Worm (Caenorhabditis elegans) whole organism, late embryonic: Measurements from ENCODE around the gene T08D10.5.

Source experiments
- Y22D7AL.16 ChIP-seq: sonication (generic microtip); optimal IDR thresholded peaks from 2 replicates; lab custom pipeline; 2016; ENCODE audit warnings: missing genetic modification characterization, missing compliant biosample characterization
- dve-1 ChIP-seq: sonication (generic microtip); optimal IDR thresholded peaks from 2 replicates; lab custom pipeline; 2017; ENCODE audit warnings: antibody characterized with exemption, mild to moderate bottlenecking, missing genetic modification characterization, missing compliant biosample characterization
- nfya-1 ChIP-seq: sonication (generic microtip); optimal IDR thresholded peaks from 2 replicates; lab custom pipeline; 2017; ENCODE audit warnings: missing genetic modification characterization, mild to moderate bottlenecking, missing compliant biosample characterization, antibody characterized with exemption, moderate library complexity
- pha-4 ChIP-seq: fragments of 150-350 bp; optimal IDR thresholded peaks from 2 replicates; lab custom pipeline; 2018; ENCODE audit warnings: missing biosample characterization, missing genetic modification reagents, missing genetic modification characterization
- ref-2 ChIP-seq: sonication (generic microtip); optimal IDR thresholded peaks from 2 replicates; lab custom pipeline; 2016; ENCODE audit warnings: missing genetic modification characterization, missing compliant biosample characterization
- rnt-1 ChIP-seq: sonication (generic microtip); optimal IDR thresholded peaks from 2 replicates; lab custom pipeline; 2016; ENCODE audit warnings: missing genetic modification characterization, missing compliant biosample characterization
- sdc-2 ChIP-seq: sonication (generic microtip); optimal IDR thresholded peaks from 2 replicates; lab custom pipeline; 2016; ENCODE audit warnings: missing genotype, missing genetic modification characterization, missing compliant biosample characterization
- unc-55 ChIP-seq: sonication (generic microtip); optimal IDR thresholded peaks from 2 replicates; lab custom pipeline; 2017; ENCODE audit warnings: missing biosample characterization, missing genetic modification reagents, missing genetic modification characterization
- unc-86 ChIP-seq: sonication (generic microtip); optimal IDR thresholded peaks from 2 replicates; lab custom pipeline; 2016; ENCODE audit warnings: missing genetic modification characterization, missing compliant biosample characterization

- no peak for TF ChIP-seq dve-1
- no peak for TF ChIP-seq unc-86
- no peak for TF ChIP-seq unc-55 (GFP tag; lab: Kevin White, UChicago)
- peak; percentile 9 for TF ChIP-seq ref-2 (tag; lab: Kevin White, UChicago)
- peak; percentile 97 for TF ChIP-seq sdc-2
- TF ChIP-seq nfya-1 (tag; lab: Kevin White, UChicago) = no peak
- TF ChIP-seq Y22D7AL.16 (tag; lab: Kevin White, UChicago) = no peak
- no peak for TF ChIP-seq rnt-1 (tag; lab: Kevin White, UChicago)
- no peak for TF ChIP-seq pha-4 (tag; lab: Kevin White, UChicago)
Observed at ce11 chrX:11924158-11924557, 33.2 kb upstream of the T08D10.5 start, which contains the start of gene F55G7.1.
